Fruit fly (Drosophila melanogaster): ENCODE results near the gene CG2186.

DNA sequence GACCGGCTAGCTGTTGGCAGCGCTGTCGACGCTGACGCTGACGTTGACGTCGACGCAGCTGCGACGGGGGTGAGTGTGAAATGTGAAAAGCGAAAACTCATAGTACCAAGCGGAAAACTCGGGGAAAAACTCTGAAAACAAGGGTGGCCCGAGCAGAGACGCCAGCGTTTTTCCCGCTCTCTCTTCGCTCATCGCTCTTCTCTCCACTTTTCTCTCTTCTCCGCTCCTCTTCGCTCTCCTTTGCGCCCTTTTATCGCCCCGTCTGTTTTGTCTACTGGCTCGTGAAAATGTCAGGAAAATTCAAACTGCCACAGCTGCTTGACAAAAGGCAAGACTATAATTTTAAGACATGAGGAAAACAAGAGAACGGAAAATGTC, 34.0 kb upstream of the CG2186 start:
- TF ChIP-seq psq (optimal IDR thresholded peaks at IDR 0.05) (no peak), h (optimal IDR thresholded peaks at IDR 0.05) (no peak), Sin3A (optimal IDR thresholded peaks at IDR 0.05) (no peak)
